Worm (Caenorhabditis elegans): ENCODE results near the gene Y62H9A.11.

DNA sequence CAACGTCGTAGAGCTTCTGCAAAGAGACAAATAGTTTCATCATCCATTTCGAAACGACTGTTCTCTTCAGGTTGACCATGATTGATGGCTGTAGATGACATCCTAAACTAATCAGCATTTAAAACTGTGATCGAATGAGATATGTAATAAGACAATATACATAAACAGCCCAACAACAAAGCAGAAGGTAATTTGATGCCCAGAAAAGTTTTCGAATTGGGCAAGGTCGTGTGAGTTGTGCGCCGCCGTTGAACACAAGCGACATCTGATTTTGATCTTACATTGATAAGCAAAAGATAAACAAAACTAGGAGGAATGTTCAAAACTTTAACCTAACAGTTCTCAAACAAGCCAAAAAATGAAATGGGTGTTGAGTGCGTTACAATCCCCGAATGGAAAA, 21.6 kb downstream of the Y62H9A.11 start, which contains the start of gene Y62H9A.7:
- TF ChIP-seq Y22D7AL.16 (tag; optimal IDR thresholded peaks at IDR 0.05) (no peak), nhr-11 (tag; optimal IDR thresholded peaks at IDR 0.05) (no peak), dve-1 (tag; optimal IDR thresholded peaks at IDR 0.05) (no peak), rnt-1 (tag; optimal IDR thresholded peaks at IDR 0.05) (no peak), T23F11.4 (GFP tag; optimal IDR thresholded peaks at IDR 0.05) (no peak)
